Fruit fly (Drosophila melanogaster): ENCODE data around the gene CG34299.

- TF ChIP-seq svp (GFP tag) (no peak), CG16779 (tag; optimal IDR thresholded peaks at IDR 0.05) (no peak), Sox102F (GFP tag; optimal IDR thresholded peaks at IDR 0.05) (no peak), CG9139 (GFP tag; optimal IDR thresholded peaks at IDR 0.05) (no peak)
Observed at dm6 chr3R:30235253-30235652, 14.1 kb upstream of the CG34299 start.

Measured in whole organism, prepupa.